Worm (Caenorhabditis elegans) whole organism, L3 larva: ENCODE data around the gene Y71H2AM.12.

Source experiments
- R02D3.7 ChIP-seq: fragments of 150-350 bp; optimal IDR thresholded peaks from 2 replicates; lab custom pipeline; 2014; ENCODE audit warnings: missing biosample characterization, missing genetic modification characterization
- ZK546.5 ChIP-seq: sonication (generic microtip); optimal IDR thresholded peaks from 2 replicates; lab custom pipeline; 2017; ENCODE audit warnings: missing biosample characterization, missing genetic modification characterization
- ama-1 ChIP-seq: fragments of 150-350 bp; optimal IDR thresholded peaks from 2 replicates; lab custom pipeline; 2018
- ceh-16 ChIP-seq: sonication (generic microtip); optimal IDR thresholded peaks from 2 replicates; lab custom pipeline; 2017; ENCODE audit warnings: missing biosample characterization, missing genetic modification characterization
- ceh-28 ChIP-seq: fragments of 150-350 bp; optimal IDR thresholded peaks from 2 replicates; lab custom pipeline; 2014; ENCODE audit warnings: missing biosample characterization, missing genetic modification reagents, missing genetic modification characterization
- ceh-82 ChIP-seq: fragments of 150-350 bp; optimal IDR thresholded peaks from 2 replicates; lab custom pipeline; 2014; ENCODE audit warnings: missing biosample characterization, missing genetic modification characterization
- ceh-9 ChIP-seq: sonication (generic microtip); optimal IDR thresholded peaks from 2 replicates; lab custom pipeline; 2018; ENCODE audit warnings: missing biosample characterization, missing genetic modification characterization
- daf-12 ChIP-seq: fragments of 150-350 bp; optimal IDR thresholded peaks from 2 replicates; lab custom pipeline; 2014; ENCODE audit warnings: missing biosample characterization, missing genetic modification reagents, missing genetic modification characterization
- egl-27 ChIP-seq: sonication (generic microtip); optimal IDR thresholded peaks from 4 replicates; lab custom pipeline; 2017; ENCODE audit warnings: missing biosample characterization, missing genetic modification reagents, missing genetic modification characterization
- elt-1 ChIP-seq: fragments of 150-350 bp; optimal IDR thresholded peaks from 2 replicates; lab custom pipeline; 2014; ENCODE audit warnings: missing biosample characterization, missing genetic modification characterization
- elt-2 ChIP-seq: sonication (generic microtip); optimal IDR thresholded peaks from 2 replicates; lab custom pipeline; 2016; ENCODE audit warnings: missing genetic modification reagents, mild to moderate bottlenecking, missing genetic modification characterization, missing compliant biosample characterization
- elt-3 ChIP-seq, 3 experiments: fragments of 150-350 bp in 1 of 3; sonication (generic microtip) in 2 of 3; optimal IDR thresholded peaks; 2 replicates in 2 of 3; 4 replicates in 1 of 3; lab custom pipeline; 2014 to 2017; ENCODE audit warnings: missing biosample characterization in 3 of 3, missing genetic modification characterization in 3 of 3
- eor-1 ChIP-seq, 2 experiments: fragments of 150-350 bp; optimal IDR thresholded peaks; 2 replicates each; lab custom pipeline; 2014 to 2018; ENCODE audit warnings: missing biosample characterization in 2 of 2, missing genetic modification characterization in 2 of 2
- fkh-10 ChIP-seq: sonication (generic microtip); optimal IDR thresholded peaks from 2 replicates; lab custom pipeline; 2017; ENCODE audit warnings: missing biosample characterization, missing genetic modification reagents, missing genetic modification characterization
- fkh-2 ChIP-seq: fragments of 150-350 bp; optimal IDR thresholded peaks from 2 replicates; lab custom pipeline; 2014; ENCODE audit warnings: missing biosample characterization, missing genetic modification reagents, missing genetic modification characterization
- hmg-11 ChIP-seq: sonication (generic microtip); optimal IDR thresholded peaks from 2 replicates; lab custom pipeline; 2016; ENCODE audit warnings: missing genetic modification characterization, missing compliant biosample characterization
- jun-1 ChIP-seq: fragments of 150-350 bp; optimal IDR thresholded peaks from 2 replicates; lab custom pipeline; 2014; ENCODE audit warnings: missing biosample characterization, missing genetic modification reagents, missing genetic modification characterization
- lin-15B ChIP-seq: fragments of 150-350 bp; optimal IDR thresholded peaks from 2 replicates; lab custom pipeline; 2014; ENCODE audit warnings: missing biosample characterization, missing genetic modification characterization
- lin-39 ChIP-seq: fragments of 150-350 bp; optimal IDR thresholded peaks from 2 replicates; lab custom pipeline; 2018; ENCODE audit warnings: missing biosample characterization, missing genetic modification reagents, missing genetic modification characterization
- lsy-12 ChIP-seq: sonication (generic microtip); optimal IDR thresholded peaks from 2 replicates; lab custom pipeline; 2016; ENCODE audit warnings: mild to moderate bottlenecking, missing genetic modification characterization, missing compliant biosample characterization
- nfya-1 ChIP-seq: sonication (generic microtip); optimal IDR thresholded peaks from 2 replicates; lab custom pipeline; 2017; ENCODE audit warnings: missing genetic modification characterization, mild to moderate bottlenecking, missing compliant biosample characterization, antibody characterized with exemption, moderate library complexity; ENCODE audit not compliant: insufficient read depth
- nhr-11 ChIP-seq: fragments of 150-350 bp; optimal IDR thresholded peaks from 2 replicates; lab custom pipeline; 2014; ENCODE audit warnings: missing biosample characterization, missing genetic modification characterization
- nhr-23 ChIP-seq: fragments of 150-350 bp; optimal IDR thresholded peaks from 2 replicates; lab custom pipeline; 2014; ENCODE audit warnings: missing biosample characterization, missing genetic modification reagents, missing genetic modification characterization
- nhr-237 ChIP-seq: fragments of 150-350 bp; optimal IDR thresholded peaks from 2 replicates; lab custom pipeline; 2014; ENCODE audit warnings: missing biosample characterization, missing genetic modification characterization
- nhr-25 ChIP-seq: sonication (generic microtip); optimal IDR thresholded peaks from 2 replicates; lab custom pipeline; 2017; ENCODE audit warnings: missing biosample characterization, missing genetic modification characterization
- nhr-28 ChIP-seq: fragments of 150-350 bp; optimal IDR thresholded peaks from 2 replicates; lab custom pipeline; 2014; ENCODE audit warnings: missing biosample characterization, missing genetic modification characterization
- nhr-43 ChIP-seq: sonication (generic microtip); optimal IDR thresholded peaks from 2 replicates; lab custom pipeline; 2016; ENCODE audit warnings: mild to moderate bottlenecking, missing genetic modification characterization, missing compliant biosample characterization; ENCODE audit not compliant: poor library complexity, severe bottlenecking
- nhr-67 ChIP-seq: fragments of 150-350 bp; optimal IDR thresholded peaks from 2 replicates; lab custom pipeline; 2014; ENCODE audit warnings: missing biosample characterization, missing genetic modification characterization
- nhr-76 ChIP-seq: fragments of 150-350 bp; sonication (generic microtip); optimal IDR thresholded peaks from 5 replicates; lab custom pipeline; 2014; ENCODE audit warnings: missing biosample characterization, missing genetic modification characterization
- pha-4 ChIP-seq: fragments of 150-350 bp; optimal IDR thresholded peaks from 2 replicates; lab custom pipeline; 2014; ENCODE audit warnings: missing biosample characterization, missing genetic modification reagents, missing genetic modification characterization
- sea-2 ChIP-seq: fragments of 150-350 bp; sonication (generic microtip); optimal IDR thresholded peaks from 4 replicates; lab custom pipeline; 2014; ENCODE audit warnings: missing biosample characterization, missing genetic modification reagents, missing genetic modification characterization
- snpc-4 ChIP-seq: fragments of 150-350 bp; optimal IDR thresholded peaks from 2 replicates; lab custom pipeline; 2014; ENCODE audit warnings: missing biosample characterization, missing genetic modification characterization
- tbx-2 ChIP-seq: sonication (generic microtip); optimal IDR thresholded peaks from 2 replicates; lab custom pipeline; 2016; ENCODE audit warnings: mild to moderate bottlenecking, missing genetic modification characterization, missing compliant biosample characterization
- unc-62 ChIP-seq: fragments of 150-350 bp; sonication (generic microtip); optimal IDR thresholded peaks from 4 replicates; lab custom pipeline; 2014; ENCODE audit warnings: missing biosample characterization, missing genetic modification reagents, missing genetic modification characterization
- zag-1 ChIP-seq: fragments of 150-350 bp; optimal IDR thresholded peaks from 2 replicates; lab custom pipeline; 2014; ENCODE audit warnings: missing biosample characterization, missing genetic modification characterization
- ztf-11 ChIP-seq: fragments of 150-350 bp; optimal IDR thresholded peaks from 2 replicates; lab custom pipeline; 2014; ENCODE audit warnings: missing biosample characterization, missing genetic modification characterization
- ztf-4 ChIP-seq: fragments of 150-350 bp; optimal IDR thresholded peaks from 2 replicates; lab custom pipeline; 2014; ENCODE audit warnings: missing biosample characterization, missing genetic modification characterization

The Y71H2AM.12 gene

DNA sequence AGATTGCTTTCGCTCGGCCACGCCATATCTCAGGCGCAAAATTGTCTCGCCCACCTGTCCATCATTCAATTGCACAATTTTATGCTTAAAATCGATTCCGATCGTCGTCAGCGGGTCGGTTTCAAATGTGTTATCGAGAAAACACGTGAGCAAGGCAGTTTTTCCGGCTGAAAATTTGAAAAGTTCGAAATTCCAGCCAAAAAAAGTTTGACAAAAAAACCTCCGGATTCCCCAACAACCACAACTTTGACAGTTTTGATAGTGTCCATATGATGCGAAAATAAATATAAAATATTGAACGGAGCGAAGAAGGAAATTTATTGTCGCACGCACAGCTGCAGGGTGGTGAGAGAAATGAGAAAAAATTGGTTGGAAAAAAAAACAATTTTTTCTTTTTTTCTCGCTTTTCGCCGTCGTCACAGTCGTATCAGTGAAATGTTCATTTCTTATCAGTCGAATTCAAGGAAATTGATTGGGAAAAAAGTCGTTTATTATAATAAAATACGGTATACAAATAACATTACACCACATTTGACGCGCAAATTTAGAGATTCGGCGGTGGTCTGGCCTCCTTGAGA, at the start of gene Y71H2AM.12:
Gene Y71H2AM.12 (minus strand): TSS at position 486 of the 578 bp plus-strand sequence.
- TF ChIP-seq elt-2 (tag; lab: Kevin White, UChicago) (peak; percentile 70), nfya-1 (tag; lab: Kevin White, UChicago) (no peak)

DNA sequence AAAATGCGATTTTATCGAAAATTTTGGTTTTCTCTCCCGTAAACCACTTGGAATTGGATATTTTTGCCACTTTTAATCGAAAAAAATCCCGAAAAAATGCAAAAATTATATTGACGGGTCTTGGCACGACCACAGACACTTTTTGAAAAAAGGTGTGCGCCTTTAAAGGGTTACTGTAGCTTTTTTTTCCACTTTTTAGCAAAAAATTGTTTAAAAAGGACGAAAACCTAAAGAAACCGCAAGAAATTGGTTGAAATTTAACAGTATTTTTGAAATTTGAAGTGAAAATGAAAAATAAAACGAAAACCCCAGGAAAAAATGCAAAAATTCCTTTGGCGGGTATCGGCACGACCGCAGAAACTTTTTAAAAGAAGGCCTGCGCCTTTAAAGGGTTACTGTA, 47.9 kb upstream of the Y71H2AM.12 start:
- no peak for TF ChIP-seq tbx-2 (tag; lab: Kevin White, UChicago)
- no peak for TF ChIP-seq nhr-11 (tag; lab: Kevin White, UChicago)
- no peak for TF ChIP-seq nhr-43 (tag; lab: Kevin White, UChicago)
- TF ChIP-seq ceh-28 (tag; lab: Kevin White, UChicago), result no peak
- no peak for TF ChIP-seq ama-1 (lab: Kevin White, UChicago)
- TF ChIP-seq snpc-4, result no peak
- no peak for TF ChIP-seq ceh-82
- no peak for TF ChIP-seq fkh-2 (tag; lab: Kevin White, UChicago)
- TF ChIP-seq fkh-10 (GFP tag; lab: Kevin White, UChicago), result no peak
- no peak for TF ChIP-seq nhr-67 (tag; lab: Kevin White, UChicago)
- TF ChIP-seq eor-1 (tag; optimal IDR thresholded peaks at IDR 0.05; lab: Kevin White, UChicago), result no peak
- no peak for TF ChIP-seq ztf-4

DNA sequence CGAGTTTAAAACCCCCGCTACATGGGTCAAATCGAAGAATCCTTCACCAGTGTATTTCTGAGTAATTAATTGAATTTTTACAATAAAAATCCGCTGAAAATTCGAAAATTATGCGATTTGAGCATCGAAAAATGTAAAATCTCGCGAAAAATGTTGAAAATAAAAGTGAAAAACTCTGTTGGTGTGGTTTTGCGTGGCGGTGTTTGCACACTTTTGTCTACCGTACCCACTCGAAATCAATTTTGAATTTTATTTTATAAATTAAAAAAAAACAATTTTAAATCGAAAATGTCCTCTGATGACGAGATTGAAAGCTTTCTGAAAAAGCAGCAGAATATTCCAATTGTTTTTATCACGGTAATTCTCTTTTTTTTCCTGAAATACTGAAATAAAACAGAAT, 46.9 kb upstream of the Y71H2AM.12 start, which contains the start of gene Y71H2AM.6:
Gene Y71H2AM.6 (plus strand): TSS at position 264 of the 400 bp plus-strand sequence.
- TF ChIP-seq nhr-67 (tag; lab: Kevin White, UChicago), result no peak
- peak; percentile 19 for TF ChIP-seq snpc-4
- peak; percentile 69 for TF ChIP-seq nfya-1 (tag; lab: Kevin White, UChicago)
- no peak for TF ChIP-seq hmg-11 (tag; lab: Kevin White, UChicago)
- TF ChIP-seq R02D3.7 (tag; lab: Kevin White, UChicago), result no peak
- no peak for TF ChIP-seq ztf-11 (tag; lab: Kevin White, UChicago)
- no peak for TF ChIP-seq ceh-9 (tag; lab: Kevin White, UChicago)
- no peak for TF ChIP-seq lin-39 (tag; lab: Kevin White, UChicago)
- no peak for TF ChIP-seq fkh-2 (tag; lab: Kevin White, UChicago)
- peak; percentile 1 for TF ChIP-seq elt-2 (tag; lab: Kevin White, UChicago)
- TF ChIP-seq lsy-12 (tag; lab: Kevin White, UChicago), result no peak
- no peak for TF ChIP-seq daf-12 (tag; lab: Kevin White, UChicago)
- TF ChIP-seq nhr-11 (tag; lab: Kevin White, UChicago), result no peak
- no peak for TF ChIP-seq ceh-16 (tag; lab: Kevin White, UChicago)
- no peak for TF ChIP-seq nhr-25 (tag; lab: Kevin White, UChicago)
- peak; percentile 64 for TF ChIP-seq lin-15B (tag; lab: Kevin White, UChicago)
- peak; percentile 59 for TF ChIP-seq pha-4
- no peak for TF ChIP-seq tbx-2 (tag; lab: Kevin White, UChicago)
- peak; percentile 5 for TF ChIP-seq nhr-23 (tag; lab: Kevin White, UChicago)
- TF ChIP-seq unc-62 (GFP tag; lab: Kevin White, UChicago), result no peak
- no peak for TF ChIP-seq ceh-82

DNA sequence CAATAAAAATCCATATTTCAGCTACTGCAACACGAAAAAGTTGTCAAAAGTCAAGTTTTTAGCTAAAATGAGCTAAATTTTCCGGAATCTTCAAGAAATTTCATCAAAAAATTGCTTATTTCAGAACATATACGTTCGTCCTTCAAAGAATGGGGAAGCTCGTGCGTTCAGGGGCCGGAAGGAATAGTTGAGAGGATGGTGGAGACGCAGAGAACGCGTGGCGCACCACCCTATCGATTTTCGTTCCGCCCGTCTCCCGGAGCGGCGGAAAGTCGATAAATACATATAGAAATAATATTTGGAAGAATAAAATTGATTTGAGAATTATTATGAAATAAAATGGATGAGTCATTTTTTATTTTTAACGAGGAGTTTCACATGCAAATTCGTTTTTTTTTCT, 46.4 kb upstream of the Y71H2AM.12 start:
- no peak for TF ChIP-seq ZK546.5
- TF ChIP-seq nhr-28 (tag; lab: Kevin White, UChicago), result no peak
- no peak for TF ChIP-seq fkh-10 (GFP tag; lab: Kevin White, UChicago)
- TF ChIP-seq elt-1, result no peak
- no peak for TF ChIP-seq egl-27 (tag; lab: Kevin White, UChicago)
- TF ChIP-seq eor-1 (tag; optimal IDR thresholded peaks at IDR 0.05; lab: Kevin White, UChicago), result no peak
- no peak for TF ChIP-seq nhr-76 (tag; lab: Kevin White, UChicago)
- TF ChIP-seq nfya-1 (tag; lab: Kevin White, UChicago), result peak; percentile 31
- TF ChIP-seq sea-2 (GFP tag; lab: Kevin White, UChicago), result peak; percentile 59
- no peak for TF ChIP-seq nhr-237 (tag; lab: Kevin White, UChicago)
- no peak for TF ChIP-seq elt-3 (tag; optimal IDR thresholded peaks at IDR 0.05; lab: Kevin White, UChicago)
- no peak for TF ChIP-seq jun-1 (tag; lab: Kevin White, UChicago)
- peak; percentile 22 for TF ChIP-seq hmg-11 (tag; lab: Kevin White, UChicago)
- peak; percentile 33 for TF ChIP-seq lin-39 (tag; lab: Kevin White, UChicago)
- no peak for TF ChIP-seq ztf-11 (tag; lab: Kevin White, UChicago)
- TF ChIP-seq zag-1 (tag; lab: Kevin White, UChicago), result no peak
- no peak for TF ChIP-seq pha-4
- no peak for TF ChIP-seq lsy-12 (tag; lab: Kevin White, UChicago)
- no peak for TF ChIP-seq nhr-67 (tag; lab: Kevin White, UChicago)
